Fruit fly (Drosophila melanogaster) whole organism, prepupa: Measurements from ENCODE around the gene CG42322.

Experiments
- Blimp-1 ChIP-seq: fragments of 200-800 bp; sonication (Bioruptor generic); optimal IDR thresholded peaks from 3 replicates; lab custom pipeline; 2017; ENCODE audit warnings: missing biosample characterization, missing genetic modification characterization, mild to moderate bottlenecking, moderate library complexity, missing genetic modification reagents
- CG10631 ChIP-seq: fragments of 200-800 bp; sonication (Bioruptor generic); optimal IDR thresholded peaks from 2 replicates; lab custom pipeline; 2016; ENCODE audit warnings: missing biosample characterization, missing genetic modification characterization
- CG10669 ChIP-seq: fragments of 200-800 bp; sonication (Bioruptor generic); optimal IDR thresholded peaks from 3 replicates; lab custom pipeline; 2018; ENCODE audit warnings: missing biosample characterization, mild to moderate bottlenecking, missing genetic modification characterization, moderate library complexity
- CG11294 ChIP-seq: fragments of 200-800 bp; sonication (Bioruptor generic); IDR thresholded peaks from 2 replicates; pipeline ENCODE4 v1.3.6; 2022; ENCODE audit warnings: missing biosample characterization, missing genetic modification characterization
- CG11762 ChIP-seq: fragments of 200-800 bp; sonication (Bioruptor generic); optimal IDR thresholded peaks from 3 replicates; lab custom pipeline; 2016; ENCODE audit warnings: missing biosample characterization, missing genetic modification characterization; ENCODE audit not compliant: insufficient read depth
- CG15336 ChIP-seq: fragments of 200-800 bp; sonication (Bioruptor generic); IDR thresholded peaks from 2 replicates; pipeline ENCODE4 v1.3.6; 2022; ENCODE audit warnings: missing biosample characterization, missing genetic modification characterization
- CG16779 ChIP-seq: fragments of 200-800 bp; sonication (Bioruptor generic); optimal IDR thresholded peaks from 3 replicates; lab custom pipeline; 2017; ENCODE audit warnings: missing biosample characterization, mild to moderate bottlenecking, missing genetic modification characterization
- CG32006 ChIP-seq: fragments of 200-800 bp; sonication (Bioruptor generic); optimal IDR thresholded peaks from 3 replicates; lab custom pipeline; 2017; ENCODE audit warnings: missing biosample characterization, mild to moderate bottlenecking, missing genetic modification characterization
- CG3919 ChIP-seq: fragments of 200-800 bp; sonication (Bioruptor generic); optimal IDR thresholded peaks from 3 replicates; lab custom pipeline; 2016; ENCODE audit warnings: missing biosample characterization, missing genetic modification characterization
- CG6163 ChIP-seq: fragments of 200-800 bp; sonication (Bioruptor generic); IDR thresholded peaks from 3 replicates; pipeline ENCODE4 v1.3.6; 2022; ENCODE audit warnings: missing biosample characterization, missing genetic modification characterization
- CG6792 ChIP-seq: fragments of 200-800 bp; sonication (Bioruptor generic); optimal IDR thresholded peaks from 3 replicates; lab custom pipeline; 2016; ENCODE audit warnings: missing biosample characterization, missing genetic modification characterization
- CG6808 ChIP-seq: fragments of 200-800 bp; sonication (Bioruptor generic); optimal IDR thresholded peaks from 3 replicates; lab custom pipeline; 2017; ENCODE audit warnings: missing biosample characterization, missing genetic modification characterization, mild to moderate bottlenecking, moderate library complexity, missing genetic modification reagents
- CG6854 ChIP-seq: fragments of 200-800 bp; sonication (Bioruptor generic); optimal IDR thresholded peaks from 2 replicates; lab custom pipeline; 2017; ENCODE audit warnings: missing biosample characterization, mild to moderate bottlenecking, missing genetic modification characterization
- CG7368 ChIP-seq: fragments of 200-800 bp; sonication (Bioruptor generic); optimal IDR thresholded peaks from 3 replicates; lab custom pipeline; 2016; ENCODE audit warnings: missing biosample characterization, missing genetic modification characterization
- CG8119 ChIP-seq: fragments of 200-800 bp; sonication (Bioruptor generic); IDR thresholded peaks from 3 replicates; pipeline ENCODE4 v1.3.6; 2022; ENCODE audit warnings: missing biosample characterization, missing genetic modification characterization
- CG8319 ChIP-seq: fragments of 200-800 bp; sonication (Bioruptor generic); optimal IDR thresholded peaks from 3 replicates; lab custom pipeline; 2016; ENCODE audit warnings: missing biosample characterization, missing genetic modification characterization
- CG8632 ChIP-seq: fragments of 200-800 bp; sonication (Bioruptor generic); optimal IDR thresholded peaks from 3 replicates; lab custom pipeline; 2016; ENCODE audit warnings: missing biosample characterization, missing genetic modification characterization
- CG9139 ChIP-seq: fragments of 200-800 bp; sonication (Bioruptor generic); optimal IDR thresholded peaks from 3 replicates; lab custom pipeline; 2017; ENCODE audit warnings: missing biosample characterization, mild to moderate bottlenecking, missing genetic modification characterization
- Eip75B ChIP-seq: fragments of 200-800 bp; sonication (Bioruptor generic); optimal IDR thresholded peaks from 3 replicates; lab custom pipeline; 2016; ENCODE audit warnings: missing biosample characterization, missing genetic modification characterization
- Eip78C ChIP-seq: fragments of 200-800 bp; sonication (Bioruptor generic); peaks from one replicate; lab custom pipeline; 2016; ENCODE audit warnings: missing biosample characterization, missing genetic modification characterization
- Eip93F ChIP-seq: fragments of 200-800 bp; sonication (Bioruptor generic); optimal IDR thresholded peaks from 2 replicates; lab custom pipeline; 2016; ENCODE audit warnings: missing biosample characterization, mild to moderate bottlenecking, missing genetic modification characterization
- Ets21C ChIP-seq: fragments of 200-800 bp; sonication (Bioruptor generic); optimal IDR thresholded peaks from 3 replicates; lab custom pipeline; 2016; ENCODE audit warnings: missing biosample characterization, missing genetic modification characterization
- Ets96B ChIP-seq: fragments of 200-800 bp; optimal IDR thresholded peaks from 2 replicates; lab custom pipeline; 2019; ENCODE audit warnings: missing biosample characterization, mild to moderate bottlenecking, missing genetic modification characterization, moderate library complexity
- Gug ChIP-seq: fragments of 200-800 bp; sonication (Bioruptor generic); IDR thresholded peaks from 2 replicates; pipeline ENCODE4 v1.3.6; 2022; ENCODE audit warnings: missing biosample characterization, missing genetic modification characterization
- Hr38 ChIP-seq: sonication (Bioruptor generic); optimal IDR thresholded peaks from 2 replicates; lab custom pipeline; 2016; ENCODE audit warnings: missing biosample characterization, missing genetic modification characterization
- Met ChIP-seq: fragments of 200-800 bp; sonication (Bioruptor generic); optimal IDR thresholded peaks from 3 replicates; lab custom pipeline; 2016; ENCODE audit warnings: missing biosample characterization, missing genetic modification characterization
- OdsH ChIP-seq: fragments of 200-800 bp; sonication (Bioruptor generic); optimal IDR thresholded peaks from 3 replicates; lab custom pipeline; 2016; ENCODE audit warnings: missing biosample characterization, missing genetic modification characterization
- Smox ChIP-seq: fragments of 200-800 bp; sonication (Bioruptor generic); optimal IDR thresholded peaks from 3 replicates; lab custom pipeline; 2016; ENCODE audit warnings: missing biosample characterization, missing genetic modification characterization
- Sox102F ChIP-seq: fragments of 200-800 bp; sonication (Bioruptor generic); optimal IDR thresholded peaks from 2 replicates; lab custom pipeline; 2016; ENCODE audit warnings: missing biosample characterization, mild to moderate bottlenecking, missing genetic modification characterization
- Sox15 ChIP-seq: fragments of 200-800 bp; sonication (Bioruptor generic); optimal IDR thresholded peaks from 3 replicates; lab custom pipeline; 2016; ENCODE audit warnings: missing biosample characterization, missing genetic modification characterization
- achi ChIP-seq: fragments of 200-800 bp; sonication (Bioruptor generic); optimal IDR thresholded peaks from 3 replicates; lab custom pipeline; 2016; ENCODE audit warnings: missing biosample characterization, missing genetic modification characterization
- cyc ChIP-seq: fragments of 200-800 bp; sonication (Bioruptor generic); optimal IDR thresholded peaks from 3 replicates; lab custom pipeline; 2016; ENCODE audit warnings: missing biosample characterization, missing genetic modification characterization
- dac ChIP-seq: fragments of 200-800 bp; sonication (Bioruptor generic); optimal IDR thresholded peaks from 2 replicates; lab custom pipeline; 2017; ENCODE audit warnings: missing biosample characterization, mild to moderate bottlenecking, missing genetic modification characterization
- dsx ChIP-seq: fragments of 200-800 bp; optimal IDR thresholded peaks from 3 replicates; lab custom pipeline; 2019; ENCODE audit warnings: missing biosample characterization, mild to moderate bottlenecking, missing genetic modification characterization, moderate library complexity; ENCODE audit not compliant: poor library complexity, severe bottlenecking
- eg ChIP-seq: fragments of 200-800 bp; sonication (Bioruptor generic); IDR thresholded peaks from 3 replicates; pipeline ENCODE4 v1.3.6; 2022; ENCODE audit warnings: missing biosample characterization, missing genetic modification characterization
- esn ChIP-seq: fragments of 200-800 bp; sonication (Bioruptor generic); optimal IDR thresholded peaks from 2 replicates; lab custom pipeline; 2016; ENCODE audit warnings: missing biosample characterization, mild to moderate bottlenecking, missing genetic modification characterization, moderate library complexity
- fd85E ChIP-seq: fragments of 200-800 bp; sonication (Bioruptor generic); optimal IDR thresholded peaks from 3 replicates; lab custom pipeline; 2016; ENCODE audit warnings: missing biosample characterization, missing genetic modification characterization
- fkh ChIP-seq: fragments of 200-800 bp; sonication (Bioruptor generic); optimal IDR thresholded peaks from 3 replicates; lab custom pipeline; 2017; ENCODE audit warnings: missing biosample characterization, mild to moderate bottlenecking, missing genetic modification characterization, moderate library complexity
- net ChIP-seq: fragments of 200-800 bp; sonication (Bioruptor generic); optimal IDR thresholded peaks from 3 replicates; lab custom pipeline; 2016; ENCODE audit warnings: missing biosample characterization, missing genetic modification characterization
- spab ChIP-seq: fragments of 200-800 bp; sonication (Bioruptor generic); optimal IDR thresholded peaks from 2 replicates; lab custom pipeline; 2017; ENCODE audit warnings: missing biosample characterization, mild to moderate bottlenecking, missing genetic modification characterization, missing genetic modification reagents
- ss ChIP-seq, 2 experiments: fragments of 200-800 bp; sonication (Bioruptor generic); optimal IDR thresholded peaks; 2 replicates in 1 of 2; 3 replicates in 1 of 2; lab custom pipeline; 2017 to 2018; ENCODE audit warnings: mild to moderate bottlenecking in 2 of 2, missing biosample characterization in 2 of 2, missing genetic modification characterization in 2 of 2, moderate library complexity in 1 of 2
- svp ChIP-seq: fragments of 200-800 bp; sonication (Bioruptor generic); peaks from one replicate; lab custom pipeline; 2016; ENCODE audit warnings: missing biosample characterization, missing genetic modification characterization
- topi ChIP-seq: fragments of 200-800 bp; sonication (Bioruptor generic); optimal IDR thresholded peaks from 3 replicates; lab custom pipeline; 2016; ENCODE audit warnings: missing biosample characterization, missing genetic modification characterization
- vri ChIP-seq: fragments of 200-800 bp; sonication (Bioruptor generic); optimal IDR thresholded peaks from 3 replicates; lab custom pipeline; 2016; ENCODE audit warnings: missing biosample characterization, mild to moderate bottlenecking, missing genetic modification characterization

The CG42322 gene

dm6 chr3R:20782104-20782654 lies 42.3 kb downstream of the CG42322 start (continued):
- TF ChIP-seq spab (GFP tag; lab: Kevin White, UChicago) (peak; percentile 91), cyc (GFP tag; lab: Kevin White, UChicago) (peak; percentile 79), CG10669 (GFP tag; lab: Kevin White, UChicago) (peak; percentile 91), Sox15 (peak; percentile 75), fd85E (GFP tag; lab: Kevin White, UChicago) (no peak), Hr38 (no peak), fkh (GFP tag; lab: Kevin White, UChicago) (no peak), CG3919 (peak; percentile 88), Blimp-1 (GFP tag; lab: Kevin White, UChicago) (peak; percentile 76), Ets96B (tag; lab: Kevin White, UChicago) (peak; percentile 94), Eip75B (peak; percentile 80), achi (GFP tag; lab: Kevin White, UChicago) (peak; percentile 91), CG11762 (peak; percentile 79), CG6854 (peak; percentile 29), dsx (peak; percentile 89), CG6792 (GFP tag; lab: Kevin White, UChicago) (peak; percentile 86)
- TF ChIP-seq, all 60 proteins: peak for 57

- TF ChIP-seq CG11294 (GFP tag; lab: Robert Waterston, UW) (peak; percentile 45; the same call in 1 of the 2 replicates), CG6163 (peak; percentile 87), eg (GFP tag; lab: Robert Waterston, UW) (peak; percentile 75; the same call in 2 of the 3 replicates), fd85E (GFP tag; lab: Kevin White, UChicago) (peak; percentile 93), vri (peak; percentile 53), Eip93F (GFP tag; lab: Kevin White, UChicago) (peak; percentile 84), fkh (GFP tag; lab: Kevin White, UChicago) (no peak), CG3919 (no peak), ss (GFP tag; optimal IDR thresholded peaks at IDR 0.05; lab: Kevin White, UChicago) (peak; percentile 33 to 78), Ets21C (GFP tag; lab: Kevin White, UChicago) (no peak), achi (GFP tag; lab: Kevin White, UChicago) (no peak), Gug (GFP tag; lab: Robert Waterston, UW) (peak; percentile 45; the same call in 1 of the 2 replicates), esn (no peak), CG8632 (GFP tag; lab: Kevin White, UChicago) (no peak), CG6854 (peak; percentile 83), CG16779 (peak; percentile 59), dac (no peak), topi (GFP tag; lab: Kevin White, UChicago) (peak; percentile 11), Met (no peak), Sox102F (GFP tag; lab: Kevin White, UChicago) (peak; percentile 43), cyc (GFP tag; lab: Kevin White, UChicago) (no peak), Ets96B (tag; lab: Kevin White, UChicago) (peak; percentile 21), dsx (peak; percentile 57), Eip75B (peak; percentile 37), Eip78C (peak; percentile 44), CG9139 (GFP tag; lab: Kevin White, UChicago) (peak; percentile 29), CG15336 (GFP tag; lab: Robert Waterston, UW) (peak; percentile 82), svp (GFP tag; lab: Kevin White, UChicago) (peak; percentile 86), CG8119 (GFP tag; lab: Robert Waterston, UW) (peak; percentile 65)
These were observed 42.8 kb downstream of the CG42322 start for dm6 chr3R:20782655-20783105.

dm6 chr3R:20783714-20784435 lies 44.0 kb downstream of the CG42322 start:
- peak; percentile 77 for TF ChIP-seq svp (GFP tag; lab: Kevin White, UChicago)
- TF ChIP-seq CG7368 (GFP tag; lab: Kevin White, UChicago) = peak; percentile 49
- peak; percentile 55 for TF ChIP-seq Smox (GFP tag; lab: Kevin White, UChicago)
- TF ChIP-seq dsx = peak; percentile 35
- TF ChIP-seq CG10631 (GFP tag; lab: Kevin White, UChicago) = peak; percentile 64
- TF ChIP-seq CG8319 = peak; percentile 38
- TF ChIP-seq Blimp-1 (GFP tag; lab: Kevin White, UChicago) = no peak
- TF ChIP-seq net (GFP tag; lab: Kevin White, UChicago) = peak; percentile 55
- peak; percentile 43 for TF ChIP-seq Sox102F (GFP tag; lab: Kevin White, UChicago)
- no peak for TF ChIP-seq Gug (GFP tag; lab: Robert Waterston, UW)
- TF ChIP-seq CG6163 = peak; percentile 74
- peak; percentile 67 for TF ChIP-seq CG6808 (GFP tag; lab: Kevin White, UChicago)
- TF ChIP-seq dac = peak; percentile 1
- TF ChIP-seq CG3919 = peak; percentile 55
- peak; percentile 68 for TF ChIP-seq CG32006
- no peak for TF ChIP-seq Sox15
- TF ChIP-seq eg (GFP tag; lab: Robert Waterston, UW) = peak; percentile 54; the same call in 1 of the 3 replicates
- TF ChIP-seq esn = peak; percentile 71
- peak; percentile 48; the same call in 2 of the 3 replicates for TF ChIP-seq CG8119 (GFP tag; lab: Robert Waterston, UW)
- TF ChIP-seq OdsH (GFP tag; lab: Kevin White, UChicago) = peak; percentile 59
- TF ChIP-seq achi (GFP tag; lab: Kevin White, UChicago) = peak; percentile 62
